Worm (Caenorhabditis elegans) whole organism, L1 larva: ENCODE data around the gene F19B10.5.

Experiments used
- F16B12.6 ChIP-seq: fragments of 150-350 bp; optimal IDR thresholded peaks from 2 replicates; lab custom pipeline; 2014; ENCODE audit warnings: missing biosample characterization, missing genetic modification characterization
- Y116A8C.19 ChIP-seq: sonication (generic microtip); optimal IDR thresholded peaks from 2 replicates; lab custom pipeline; 2016; ENCODE audit warnings: missing compliant biosample characterization, missing genetic modification characterization, borderline replicate concordance
- pqm-1 ChIP-seq: sonication (generic microtip); optimal IDR thresholded peaks from 3 replicates; lab custom pipeline; 2017; ENCODE audit warnings: missing biosample characterization, missing genetic modification characterization
- ztf-11 ChIP-seq, 2 experiments: sonication (generic microtip); optimal IDR thresholded peaks; 2 replicates each; lab custom pipeline; 2016 to 2017; ENCODE audit warnings: missing genetic modification characterization in 2 of 2, missing biosample characterization in 1 of 2, missing compliant biosample characterization in 1 of 2
- ztf-4 ChIP-seq: fragments of 150-350 bp; optimal IDR thresholded peaks from 2 replicates; lab custom pipeline; 2014; ENCODE audit warnings: missing biosample characterization, missing genetic modification characterization

- TF ChIP-seq pqm-1 (tag; lab: Kevin White, UChicago) (no peak), ztf-11 (tag; optimal IDR thresholded peaks at IDR 0.05; lab: Kevin White, UChicago) (no peak), Y116A8C.19 (tag; lab: Kevin White, UChicago) (no peak), F16B12.6 (tag; lab: Kevin White, UChicago) (no peak), ztf-4 (no peak)
These were observed 38.9 kb upstream of the F19B10.5 start for ce11 chrII:3616615-3617014.
